Fruit fly (Drosophila melanogaster) whole organism, pupa: ENCODE results near the gene c11.1.

ENCODE experiments used
- CG10348 ChIP-seq: fragments of 200-800 bp; sonication (Bioruptor generic); IDR thresholded peaks from 2 replicates; pipeline ENCODE4 v1.3.6; 2022; ENCODE audit warnings: missing biosample characterization, missing genetic modification characterization
- CG12605 ChIP-seq: fragments of 200-800 bp; sonication (Bioruptor generic); IDR thresholded peaks from 2 replicates; pipeline ENCODE4 v1.3.6; 2022; ENCODE audit warnings: missing biosample characterization, missing genetic modification characterization
- CG13204 ChIP-seq: fragments of 200-800 bp; sonication (Bioruptor generic); optimal IDR thresholded peaks from 2 replicates; lab custom pipeline; 2018; ENCODE audit warnings: missing biosample characterization, mild to moderate bottlenecking, missing genetic modification characterization, moderate library complexity
- CG14655 ChIP-seq: fragments of 200-800 bp; sonication (Bioruptor generic); optimal IDR thresholded peaks from 3 replicates; lab custom pipeline; 2017; ENCODE audit warnings: mild to moderate bottlenecking, missing biosample characterization, missing genetic modification reagents, missing genetic modification characterization
- CG15710 ChIP-seq: fragments of 200-800 bp; sonication (Bioruptor generic); optimal IDR thresholded peaks from 2 replicates; lab custom pipeline; 2018; ENCODE audit warnings: missing biosample characterization, mild to moderate bottlenecking, missing genetic modification characterization, moderate library complexity
- CG17806 ChIP-seq: fragments of 200-800 bp; sonication (Bioruptor generic); optimal IDR thresholded peaks from 2 replicates; lab custom pipeline; 2018; ENCODE audit warnings: missing biosample characterization, mild to moderate bottlenecking, missing genetic modification characterization, moderate library complexity
- CG32121 ChIP-seq: fragments of 200-800 bp; sonication (Bioruptor generic); IDR thresholded peaks from 2 replicates; pipeline ENCODE4 v1.3.6; 2022; ENCODE audit warnings: missing biosample characterization, missing genetic modification characterization
- CG34367 ChIP-seq: fragments of 200-800 bp; sonication (Bioruptor generic); optimal IDR thresholded peaks from 2 replicates; lab custom pipeline; 2018; ENCODE audit warnings: missing biosample characterization, mild to moderate bottlenecking, missing genetic modification characterization
- CG4496 ChIP-seq: fragments of 200-800 bp; sonication (Bioruptor generic); IDR thresholded peaks from 3 replicates; pipeline ENCODE4 v1.3.6; 2022; ENCODE audit warnings: missing biosample characterization, missing genetic modification characterization
- CG8159 ChIP-seq: fragments of 200-800 bp; sonication (Bioruptor generic); optimal IDR thresholded peaks from 3 replicates; lab custom pipeline; 2018; ENCODE audit warnings: missing biosample characterization, mild to moderate bottlenecking, missing genetic modification characterization, moderate library complexity
- CG8301 ChIP-seq: fragments of 200-800 bp; sonication (Bioruptor generic); optimal IDR thresholded peaks from 2 replicates; lab custom pipeline; 2018; ENCODE audit warnings: missing biosample characterization, mild to moderate bottlenecking, missing genetic modification characterization
- CG9948 ChIP-seq: fragments of 200-800 bp; sonication (Bioruptor generic); optimal IDR thresholded peaks from 2 replicates; lab custom pipeline; 2018; ENCODE audit warnings: missing biosample characterization, mild to moderate bottlenecking, missing genetic modification characterization, moderate library complexity
- D1 ChIP-seq: fragments of 200-800 bp; sonication (Bioruptor generic); optimal IDR thresholded peaks from 2 replicates; lab custom pipeline; 2018; ENCODE audit warnings: missing biosample characterization, mild to moderate bottlenecking, missing genetic modification characterization, moderate library complexity
- EcR ChIP-seq: fragments of 200-800 bp; sonication (Bioruptor generic); optimal IDR thresholded peaks from 3 replicates; lab custom pipeline; 2019; ENCODE audit warnings: missing biosample characterization, missing genetic modification characterization, mild to moderate bottlenecking, moderate library complexity, missing genetic modification reagents
- Ets98B ChIP-seq: fragments of 200-800 bp; sonication (Bioruptor generic); IDR thresholded peaks from 2 replicates; pipeline ENCODE4 v1.3.6; 2022; ENCODE audit warnings: missing biosample characterization, missing genetic modification characterization
- Pif1A ChIP-seq: fragments of 200-800 bp; sonication (Bioruptor generic); optimal IDR thresholded peaks from 3 replicates; lab custom pipeline; 2016; ENCODE audit warnings: missing biosample characterization, missing genetic modification characterization
- Pif1B ChIP-seq: fragments of 200-800 bp; sonication (Bioruptor generic); optimal IDR thresholded peaks from 3 replicates; lab custom pipeline; 2016; ENCODE audit warnings: missing biosample characterization, missing genetic modification characterization
- Snoo ChIP-seq: fragments of 200-800 bp; sonication (Bioruptor generic); optimal IDR thresholded peaks from 3 replicates; lab custom pipeline; 2017; ENCODE audit warnings: missing biosample characterization, mild to moderate bottlenecking, missing genetic modification characterization, inconsistent platforms
- fd96Ca ChIP-seq: fragments of 200-800 bp; sonication (Bioruptor generic); IDR thresholded peaks from 3 replicates; pipeline ENCODE4 v1.3.6; 2022; ENCODE audit warnings: missing biosample characterization, missing genetic modification characterization
- gl ChIP-seq: fragments of 200-800 bp; sonication (Bioruptor generic); optimal IDR thresholded peaks from 2 replicates; lab custom pipeline; 2018; ENCODE audit warnings: missing biosample characterization, mild to moderate bottlenecking, missing genetic modification characterization
- rn ChIP-seq: fragments of 200-800 bp; sonication (Bioruptor generic); IDR thresholded peaks from 2 replicates; pipeline ENCODE4 v1.3.6; 2022; ENCODE audit warnings: missing biosample characterization, missing genetic modification characterization

c11.1 gene

DNA sequence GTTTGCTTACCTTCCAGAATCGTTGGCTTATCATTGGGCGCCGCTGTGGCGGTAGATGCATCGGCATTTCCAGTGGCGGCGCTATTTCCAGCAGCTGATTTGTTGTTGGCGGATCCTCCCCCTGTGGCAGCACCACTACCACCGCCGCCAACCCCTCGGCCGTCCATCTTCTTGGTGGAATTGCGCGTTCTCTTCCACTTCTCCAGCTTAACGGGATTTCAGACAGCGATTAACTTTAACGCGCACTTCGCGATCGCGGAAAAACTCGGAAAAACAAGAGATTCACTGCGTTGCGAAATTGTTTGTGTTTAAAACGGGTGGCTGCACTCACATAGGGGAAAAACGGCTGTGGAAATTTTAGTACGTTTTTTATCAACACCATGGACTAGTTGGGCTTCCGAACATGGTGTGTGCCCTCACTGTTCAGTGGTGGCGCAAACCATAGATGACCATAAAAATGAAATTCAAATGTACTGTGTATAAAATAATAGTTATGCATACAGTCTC is at the start of gene c11.1:
Gene c11.1 (minus strand): TSS at position 335 of the 507 bp plus-strand sequence.
- TF ChIP-seq CG13204 (no peak), gl (tag; lab: Kevin White, UChicago) (no peak), CG15710 (tag; lab: Kevin White, UChicago) (no peak), CG32121 (GFP tag; lab: Robert Waterston, UW) (peak; percentile 50; the same call in 1 of the 2 replicates), CG4496 (GFP tag; lab: Robert Waterston, UW) (peak; percentile 49; the same call in 1 of the 3 replicates), fd96Ca (no peak)

DNA sequence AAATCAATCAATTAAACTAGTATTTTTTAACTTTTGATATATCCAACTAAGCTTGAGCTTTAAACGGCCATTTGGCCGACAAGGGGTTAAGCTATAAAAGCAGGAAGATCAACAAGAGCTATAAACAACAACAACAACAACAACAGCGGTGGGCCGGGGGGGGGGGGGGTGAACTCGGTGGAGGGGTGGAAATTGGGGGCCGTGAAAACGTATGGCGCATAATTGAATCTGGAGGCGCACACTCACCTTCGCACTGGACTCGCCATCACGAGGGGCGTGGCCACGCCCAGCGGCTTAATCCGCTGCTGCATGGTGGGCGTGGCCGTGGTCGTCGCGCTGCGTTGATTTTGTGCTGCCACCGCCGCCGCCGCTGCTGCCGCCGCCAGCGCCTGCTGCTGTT is 49.3 kb upstream of the c11.1 start:
- TF ChIP-seq CG4496 (GFP tag; lab: Robert Waterston, UW) (0 out of 3 replicates have a peak, but pooled peaks have one; percentile 9), Pif1A (no peak), Pif1B (GFP tag; lab: Kevin White, UChicago) (no peak), CG8301 (tag; lab: Kevin White, UChicago) (peak; percentile 15)

DNA sequence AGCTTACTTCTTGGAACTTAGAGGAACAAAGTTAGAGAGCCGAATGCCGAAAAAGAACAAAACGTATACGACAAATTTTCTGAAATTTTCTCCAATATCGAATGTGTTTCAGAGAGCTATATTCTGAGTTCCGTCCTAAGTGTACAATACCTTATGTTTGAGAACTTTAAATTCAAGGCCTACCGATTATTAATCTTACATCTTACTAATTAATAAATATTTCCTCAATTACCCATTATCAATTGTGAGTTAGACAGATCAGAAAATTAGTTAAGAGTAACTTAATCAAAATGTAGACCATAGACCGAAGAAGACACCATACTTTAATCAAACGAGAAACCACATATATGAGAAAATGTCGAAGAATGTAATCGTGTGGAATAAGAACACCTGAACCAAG is 47.5 kb upstream of the c11.1 start, which contains the start of gene CG34450:
Gene CG34450 (minus strand): TSS at position 101 of the 400 bp plus-strand sequence.
- TF ChIP-seq CG13204, result no peak
- no peak for TF ChIP-seq Pif1A
- TF ChIP-seq rn (GFP tag; lab: Robert Waterston, UW), result no peak
- TF ChIP-seq gl (tag; lab: Kevin White, UChicago), result no peak
- no peak for TF ChIP-seq D1 (tag; lab: Kevin White, UChicago)
- TF ChIP-seq Snoo, result no peak
- no peak for TF ChIP-seq Pif1B (GFP tag; lab: Kevin White, UChicago)
- no peak for TF ChIP-seq fd96Ca
- no peak for TF ChIP-seq Ets98B (GFP tag; lab: Robert Waterston, UW)
- TF ChIP-seq CG4496 (GFP tag; lab: Robert Waterston, UW), result no peak
- TF ChIP-seq CG8301 (tag; lab: Kevin White, UChicago), result no peak
- TF ChIP-seq CG8159 (tag; lab: Kevin White, UChicago), result no peak
- no peak for TF ChIP-seq CG10348
- TF ChIP-seq EcR (GFP tag; lab: Kevin White, UChicago), result no peak
- no peak for TF ChIP-seq CG14655 (GFP tag; lab: Kevin White, UChicago)

DNA sequence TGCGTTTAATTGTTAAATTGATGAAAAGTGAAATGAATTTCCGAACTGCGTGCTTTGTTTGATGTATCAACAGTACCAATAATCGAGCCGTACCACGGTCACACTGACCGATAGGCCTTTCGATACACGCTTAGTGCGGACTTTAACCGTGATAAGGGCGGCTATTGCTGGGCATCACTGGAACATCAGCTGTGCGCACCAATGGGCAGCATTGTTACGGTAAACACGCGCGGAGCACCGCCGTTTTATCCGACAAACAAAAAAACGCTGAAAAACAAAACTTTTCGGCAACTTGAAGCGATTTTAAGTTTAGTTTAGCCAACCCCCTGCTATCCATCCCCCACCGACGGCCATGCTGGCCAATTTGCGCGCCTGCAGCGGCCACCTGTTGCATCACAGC is 36.2 kb upstream of the c11.1 start, which contains the start of the genes c12.1 and c12.2:
Gene c12.1 (minus strand): TSS at position 84 of the 400 bp plus-strand sequence.
Gene c12.2 (plus strand): TSS at position 220 of the 400 bp plus-strand sequence.
- no peak for TF ChIP-seq EcR (GFP tag; lab: Kevin White, UChicago)
- peak; percentile 51; the same call in 1 of the 2 replicates for TF ChIP-seq CG12605 (GFP tag; lab: Robert Waterston, UW)

DNA sequence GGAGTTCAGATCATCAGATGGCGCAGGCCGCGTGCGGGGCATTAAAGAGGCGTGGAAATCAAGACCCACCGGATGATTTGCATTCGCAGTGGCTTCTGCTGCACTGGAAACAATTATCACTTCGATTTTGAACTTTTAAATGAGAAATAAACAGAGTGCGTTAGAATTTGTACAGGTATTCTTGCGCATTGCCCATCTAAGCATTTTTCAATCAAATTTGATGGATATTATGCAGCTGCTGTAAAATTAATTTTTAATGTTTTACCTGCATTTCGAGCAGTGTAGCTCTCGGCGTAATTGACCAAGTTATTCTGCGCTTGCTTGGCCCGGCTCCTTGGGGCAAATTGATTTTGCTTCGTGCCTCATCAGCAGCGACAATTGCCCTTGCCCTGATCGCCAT is 34.2 kb upstream of the c11.1 start:
- TF ChIP-seq CG8159 (tag; lab: Kevin White, UChicago), result peak; percentile 28
- peak; percentile 15 for TF ChIP-seq CG9948 (tag; lab: Kevin White, UChicago)
- TF ChIP-seq CG34367, result peak; percentile 3
- TF ChIP-seq CG4496 (GFP tag; lab: Robert Waterston, UW), result no peak
- no peak for TF ChIP-seq EcR (GFP tag; lab: Kevin White, UChicago)
- peak; percentile 14 for TF ChIP-seq CG17806
- no peak for TF ChIP-seq CG12605 (GFP tag; lab: Robert Waterston, UW)

DNA sequence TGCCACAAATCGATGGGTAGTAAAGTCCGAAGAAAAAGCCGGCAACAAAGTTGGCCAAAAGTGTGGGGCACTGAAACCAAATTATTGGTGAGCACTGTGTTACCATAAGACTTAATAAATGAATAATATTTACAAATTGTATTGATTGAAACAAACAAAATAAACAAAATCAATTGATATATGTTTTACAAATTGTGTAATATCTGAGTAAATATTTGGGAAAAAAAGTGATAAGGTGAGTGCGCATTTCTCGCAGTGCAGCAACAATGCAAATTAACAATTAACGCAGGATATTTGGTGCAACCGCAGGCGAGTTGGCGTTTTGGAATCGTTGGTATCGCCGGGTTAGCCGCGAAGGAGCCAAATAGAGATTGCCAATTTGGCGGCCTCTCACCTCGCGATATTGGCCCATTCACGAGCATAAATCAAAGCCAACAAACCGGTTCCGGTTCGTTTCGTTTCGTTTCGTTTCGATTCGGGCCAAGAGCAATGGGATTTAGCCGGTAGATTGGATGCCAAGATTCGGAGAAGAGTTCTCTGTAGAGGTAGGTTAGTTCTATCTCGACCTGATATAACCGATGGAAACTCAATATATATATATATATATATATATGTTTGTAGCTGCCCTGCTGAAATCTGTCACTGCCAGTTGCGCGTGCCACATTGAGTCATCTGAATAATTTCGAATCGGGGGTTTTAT is 27.2 kb upstream of the c11.1 start:
- TF ChIP-seq CG14655 (GFP tag; lab: Kevin White, UChicago) (no peak), Pif1B (GFP tag; lab: Kevin White, UChicago) (no peak), CG13204 (no peak), CG9948 (tag; lab: Kevin White, UChicago) (peak; percentile 1), gl (tag; lab: Kevin White, UChicago) (no peak), CG8301 (tag; lab: Kevin White, UChicago) (no peak), Snoo (no peak), CG8159 (tag; lab: Kevin White, UChicago) (peak; percentile 22)

DNA sequence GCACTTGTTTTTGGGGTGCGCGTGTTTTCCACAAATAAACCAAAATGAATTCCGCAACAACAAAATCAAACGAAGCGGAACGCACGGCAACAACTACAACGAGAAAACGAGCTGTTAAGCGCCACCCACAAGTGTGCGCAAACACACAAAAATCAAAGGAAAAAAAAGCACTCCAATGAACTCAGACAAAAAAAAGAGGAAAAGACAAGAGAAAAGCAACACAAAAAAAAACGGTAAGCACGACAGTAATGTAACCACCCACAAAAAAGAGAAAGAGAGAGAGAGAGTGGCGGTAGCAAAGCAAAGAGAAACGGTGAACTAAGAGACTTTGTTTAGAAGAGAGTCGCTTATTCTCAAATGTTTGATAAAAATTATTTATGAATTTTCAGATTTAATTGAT is 22.8 kb upstream of the c11.1 start:
- TF ChIP-seq CG8301 (tag; lab: Kevin White, UChicago), result peak; percentile 74
- peak; percentile 71 for TF ChIP-seq CG8159 (tag; lab: Kevin White, UChicago)
- TF ChIP-seq fd96Ca, result peak; percentile 92
- TF ChIP-seq CG12605 (GFP tag; lab: Robert Waterston, UW), result peak; percentile 99
- TF ChIP-seq Pif1A, result peak; percentile 94
- TF ChIP-seq CG9948 (tag; lab: Kevin White, UChicago), result peak; percentile 68
- peak; percentile 86 for TF ChIP-seq Pif1B (GFP tag; lab: Kevin White, UChicago)
- TF ChIP-seq gl (tag; lab: Kevin White, UChicago), result peak; percentile 93
- peak; percentile 72 for TF ChIP-seq CG17806
- peak; percentile 82 for TF ChIP-seq CG14655 (GFP tag; lab: Kevin White, UChicago)
- TF ChIP-seq CG10348, result no peak
- TF ChIP-seq Snoo, result peak; percentile 88
- TF ChIP-seq D1 (tag; lab: Kevin White, UChicago), result no peak
- peak; percentile 78 for TF ChIP-seq CG15710 (tag; lab: Kevin White, UChicago)
- peak; percentile 90 for TF ChIP-seq rn (GFP tag; lab: Robert Waterston, UW)
- TF ChIP-seq CG32121 (GFP tag; lab: Robert Waterston, UW), result peak; percentile 97
- peak; percentile 85 for TF ChIP-seq CG13204
- TF ChIP-seq EcR (GFP tag; lab: Kevin White, UChicago), result no peak
- TF ChIP-seq CG4496 (GFP tag; lab: Robert Waterston, UW), result peak; percentile 99
- peak; percentile 97 for TF ChIP-seq Ets98B (GFP tag; lab: Robert Waterston, UW)
- peak; percentile 86 for TF ChIP-seq CG34367
